Fruit fly (Drosophila melanogaster) whole organism, embryonic: ENCODE measurements around the gene CG5892.

Experiments used
- Adf1 ChIP-seq: fragments of 200-800 bp; sonication (Bioruptor generic); IDR thresholded peaks from 2 replicates; pipeline ENCODE4 v1.3.6; 2022; ENCODE audit warnings: missing biosample characterization, missing genetic modification characterization
- CG11456 ChIP-seq: fragments of 200-800 bp; sonication (Bioruptor generic); IDR thresholded peaks from 3 replicates; pipeline ENCODE4 v1.3.6; 2022; ENCODE audit warnings: missing biosample characterization, missing genetic modification characterization
- CG14050 ChIP-seq: fragments of 200-800 bp; sonication (Bioruptor generic); IDR thresholded peaks from 3 replicates; pipeline ENCODE4 v1.3.6; 2022; ENCODE audit warnings: missing biosample characterization, missing genetic modification characterization
- CG16813 ChIP-seq: fragments of 200-800 bp; sonication (Bioruptor generic); IDR thresholded peaks from 3 replicates; pipeline ENCODE4 v1.3.6; 2022; ENCODE audit warnings: missing biosample characterization, missing genetic modification characterization; ENCODE audit not compliant: partially characterized antibody
- CG34224 ChIP-seq: fragments of 200-800 bp; sonication (Bioruptor generic); IDR thresholded peaks from 3 replicates; pipeline ENCODE4 v1.3.6; 2022; ENCODE audit warnings: missing biosample characterization, missing genetic modification characterization; ENCODE audit not compliant: partially characterized antibody
- CHES-1-like ChIP-seq: fragments of 200-800 bp; sonication (Bioruptor generic); optimal IDR thresholded peaks from 2 replicates; lab custom pipeline; 2016; ENCODE audit warnings: missing biosample characterization, missing genetic modification characterization
- CkIIα-i1 ChIP-seq: fragments of 200-800 bp; sonication (Bioruptor generic); IDR thresholded peaks from 2 replicates; pipeline ENCODE4 v1.3.6; 2022; ENCODE audit warnings: missing biosample characterization, missing genetic modification characterization
- Gsc ChIP-seq: fragments of 200-800 bp; sonication (Bioruptor generic); IDR thresholded peaks from 2 replicates; pipeline ENCODE4 v1.3.6; 2022; ENCODE audit warnings: missing biosample characterization, missing genetic modification characterization
- Hr78 ChIP-seq, 2 experiments: fragments of 200-800 bp in 1 of 2; fragments of >200 bp in 1 of 2; sonication (Bioruptor generic) in 1 of 2; optimal IDR thresholded peaks; 2 replicates each; lab custom pipeline; 2017 to 2019; ENCODE audit warnings: missing biosample characterization in 2 of 2, missing genetic modification characterization in 2 of 2, mild to moderate bottlenecking in 1 of 2, moderate library complexity in 1 of 2
- chif ChIP-seq, 2 experiments: fragments of 200-800 bp; sonication (Bioruptor generic); optimal IDR thresholded peaks; 3 replicates each; lab custom pipeline; 2016; ENCODE audit warnings: missing biosample characterization in 2 of 2, missing genetic modification characterization in 2 of 2
- lbe ChIP-seq: fragments of 200-800 bp; sonication (Bioruptor generic); optimal IDR thresholded peaks from 2 replicates; lab custom pipeline; 2016; ENCODE audit warnings: missing biosample characterization, mild to moderate bottlenecking, missing genetic modification characterization
- row ChIP-seq: fragments of 200-800 bp; sonication (Bioruptor generic); IDR thresholded peaks from 3 replicates; pipeline ENCODE4 v1.3.6; 2022; ENCODE audit warnings: missing biosample characterization, missing genetic modification characterization
- tio ChIP-seq: fragments of 200-800 bp; sonication (Bioruptor generic); optimal IDR thresholded peaks from 2 replicates; lab custom pipeline; 2017; ENCODE audit warnings: missing biosample characterization, missing genetic modification characterization, inconsistent platforms

- no peak for TF ChIP-seq CkIIα-i1 (GFP tag; lab: Robert Waterston, UW)
- no peak for TF ChIP-seq CG14050 (GFP tag; lab: Robert Waterston, UW)
- no peak for TF ChIP-seq CG11456
- TF ChIP-seq CHES-1-like (GFP tag; lab: Kevin White, UChicago) = no peak
- no peak for TF ChIP-seq CG16813 (GFP tag; lab: Robert Waterston, UW)
- no peak for TF ChIP-seq row (GFP tag; lab: Robert Waterston, UW)
- no peak for TF ChIP-seq Adf1 (GFP tag; lab: Robert Waterston, UW)
- TF ChIP-seq tio (GFP tag; lab: Kevin White, UChicago) = no peak
- no peak for TF ChIP-seq Gsc (GFP tag; lab: Robert Waterston, UW)
- TF ChIP-seq Hr78 (GFP tag; optimal IDR thresholded peaks at IDR 0.05; lab: Kevin White, UChicago) = no peak
- TF ChIP-seq CG34224 = no peak
- peak; percentile 6 for TF ChIP-seq lbe (GFP tag; lab: Kevin White, UChicago)
- no peak for TF ChIP-seq chif (GFP tag; optimal IDR thresholded peaks at IDR 0.05; lab: Kevin White, UChicago)
These were observed 43.1 kb upstream of the CG5892 start for dm6 chr3R:21199085-21199899.
